Fruit fly (Drosophila melanogaster) whole organism, embryonic: ENCODE data around the gene CG13801.

Experiments
- Atf-2 ChIP-seq: fragments of 200-800 bp; sonication (Bioruptor generic); optimal IDR thresholded peaks from 2 replicates; lab custom pipeline; 2016; ENCODE audit warnings: missing biosample characterization, missing genetic modification characterization
- Bgb ChIP-seq: fragments of 200-800 bp; sonication (Bioruptor generic); IDR thresholded peaks from 2 replicates; pipeline ENCODE4 v1.3.6; 2022; ENCODE audit warnings: missing biosample characterization, missing genetic modification characterization; ENCODE audit not compliant: partially characterized antibody
- CG10147 ChIP-seq: fragments of 200-800 bp; sonication (Bioruptor generic); optimal IDR thresholded peaks from 2 replicates; lab custom pipeline; 2019; ENCODE audit warnings: missing biosample characterization, mild to moderate bottlenecking, missing genetic modification characterization, moderate library complexity
- CG10267 ChIP-seq: fragments of 200-800 bp; sonication (Bioruptor generic); optimal IDR thresholded peaks from 2 replicates; lab custom pipeline; 2018; ENCODE audit warnings: missing biosample characterization, mild to moderate bottlenecking, missing genetic modification characterization, moderate library complexity
- CG11093 ChIP-seq: fragments of 200-800 bp; sonication (Bioruptor generic); IDR thresholded peaks from 3 replicates; pipeline ENCODE4 v1.3.6; 2022; ENCODE audit warnings: missing biosample characterization, missing genetic modification characterization
- CG11456 ChIP-seq: fragments of 200-800 bp; sonication (Bioruptor generic); IDR thresholded peaks from 3 replicates; pipeline ENCODE4 v1.3.6; 2022; ENCODE audit warnings: missing biosample characterization, missing genetic modification characterization
- CG11695 ChIP-seq: fragments of 200-800 bp; sonication (Bioruptor generic); IDR thresholded peaks from 3 replicates; pipeline ENCODE4 v1.3.6; 2022; ENCODE audit warnings: missing biosample characterization, missing genetic modification characterization
- CG12659 ChIP-seq: fragments of 200-800 bp; sonication (Bioruptor generic); optimal IDR thresholded peaks from 3 replicates; lab custom pipeline; 2017; ENCODE audit warnings: mild to moderate bottlenecking, missing biosample characterization, missing genetic modification reagents, missing genetic modification characterization
- CG13775 ChIP-seq: fragments of 200-800 bp; sonication (Bioruptor generic); optimal IDR thresholded peaks from 3 replicates; lab custom pipeline; 2017; ENCODE audit warnings: missing biosample characterization, mild to moderate bottlenecking, missing genetic modification characterization
- CG14050 ChIP-seq: fragments of 200-800 bp; sonication (Bioruptor generic); IDR thresholded peaks from 3 replicates; pipeline ENCODE4 v1.3.6; 2022; ENCODE audit warnings: missing biosample characterization, missing genetic modification characterization
- CG14441 ChIP-seq: fragments of 200-800 bp; sonication (Bioruptor generic); IDR thresholded peaks from 2 replicates; pipeline ENCODE4 v1.3.6; 2022; ENCODE audit warnings: missing biosample characterization, missing genetic modification characterization
- CG15269 ChIP-seq: fragments of 200-800 bp; sonication (Bioruptor generic); optimal IDR thresholded peaks from 2 replicates; lab custom pipeline; 2018; ENCODE audit warnings: missing biosample characterization, mild to moderate bottlenecking, missing genetic modification characterization, moderate library complexity
- CG17328 ChIP-seq: fragments of 200-800 bp; sonication (Bioruptor generic); IDR thresholded peaks from 2 replicates; pipeline ENCODE4 v1.3.6; 2022; ENCODE audit warnings: missing biosample characterization, missing genetic modification characterization
- CG17829 ChIP-seq: fragments of 200-800 bp; optimal IDR thresholded peaks from 2 replicates; lab custom pipeline; 2019; ENCODE audit warnings: missing biosample characterization, mild to moderate bottlenecking, missing genetic modification characterization, moderate library complexity
- CG18262 ChIP-seq: fragments of 200-800 bp; optimal IDR thresholded peaks from 3 replicates; lab custom pipeline; 2019; ENCODE audit warnings: missing biosample characterization, mild to moderate bottlenecking, missing genetic modification characterization, moderate library complexity
- CG18764 ChIP-seq: fragments of 200-800 bp; sonication (Bioruptor generic); optimal IDR thresholded peaks from 3 replicates; lab custom pipeline; 2016; ENCODE audit warnings: missing biosample characterization, missing genetic modification characterization
- CG2116 ChIP-seq: fragments of 200-800 bp; sonication (Bioruptor generic); optimal IDR thresholded peaks from 3 replicates; lab custom pipeline; 2018; ENCODE audit warnings: missing biosample characterization, mild to moderate bottlenecking, missing genetic modification characterization
- CG2199 ChIP-seq: fragments of 200-800 bp; sonication (Bioruptor generic); IDR thresholded peaks from 3 replicates; pipeline ENCODE4 v1.3.6; 2022; ENCODE audit warnings: missing biosample characterization, missing genetic modification characterization
- CG3726 ChIP-seq: fragments of 200-800 bp; sonication (Bioruptor generic); IDR thresholded peaks from 3 replicates; pipeline ENCODE4, ENCODE4 v1.3.6; 2022; ENCODE audit warnings: missing biosample characterization, missing genetic modification characterization
- CG4730 ChIP-seq: fragments of 200-800 bp; sonication (Bioruptor generic); IDR thresholded peaks from 2 replicates; pipeline ENCODE4 v1.3.6; 2022; ENCODE audit warnings: missing biosample characterization, missing genetic modification characterization
- CG4854 ChIP-seq: fragments of 200-800 bp; sonication (Bioruptor generic); optimal IDR thresholded peaks from 2 replicates; lab custom pipeline; 2016; ENCODE audit warnings: missing biosample characterization, missing genetic modification characterization, inconsistent platforms
- CG6683 ChIP-seq: fragments of 200-800 bp; sonication (Bioruptor generic); optimal IDR thresholded peaks from 2 replicates; lab custom pipeline; 2017; ENCODE audit warnings: missing biosample characterization, mild to moderate bottlenecking, missing genetic modification characterization, missing genetic modification reagents
- CG8359 ChIP-seq: fragments of 200-800 bp; sonication (Bioruptor generic); optimal IDR thresholded peaks from 2 replicates; lab custom pipeline; 2017; ENCODE audit warnings: missing biosample characterization, mild to moderate bottlenecking, missing genetic modification characterization, borderline replicate concordance
- CG8944 ChIP-seq: fragments of 200-800 bp; sonication (Bioruptor generic); optimal IDR thresholded peaks from 3 replicates; lab custom pipeline; 2016; ENCODE audit warnings: missing biosample characterization, missing genetic modification characterization
- Dp ChIP-seq: fragments of 200-800 bp; sonication (Bioruptor generic); optimal IDR thresholded peaks from 2 replicates; lab custom pipeline; 2018; ENCODE audit warnings: missing biosample characterization, mild to moderate bottlenecking, missing genetic modification characterization, moderate library complexity
- MTF-1 ChIP-seq: fragments of 200-800 bp; sonication (Bioruptor generic); optimal IDR thresholded peaks from 2 replicates; lab custom pipeline; 2018; ENCODE audit warnings: missing biosample characterization, mild to moderate bottlenecking, missing genetic modification characterization, borderline replicate concordance
- Mrtf ChIP-seq: fragments of 200-800 bp; sonication (Bioruptor generic); IDR thresholded peaks from 3 replicates; pipeline ENCODE4 v1.3.6; 2022; ENCODE audit warnings: missing biosample characterization, missing genetic modification characterization
- NC2β ChIP-seq: fragments of 200-800 bp; sonication (Bioruptor generic); optimal IDR thresholded peaks from 2 replicates; lab custom pipeline; 2016; ENCODE audit warnings: missing biosample characterization, missing genetic modification characterization
- Neu2 ChIP-seq: fragments of 200-800 bp; sonication (Bioruptor generic); optimal IDR thresholded peaks from 3 replicates; lab custom pipeline; 2016; ENCODE audit warnings: missing biosample characterization, missing genetic modification characterization, borderline replicate concordance
- Oli ChIP-seq: fragments of 200-800 bp; sonication (Bioruptor generic); optimal IDR thresholded peaks from 2 replicates; lab custom pipeline; 2018; ENCODE audit warnings: missing biosample characterization, mild to moderate bottlenecking, missing genetic modification characterization, moderate library complexity
- Ravus ChIP-seq: fragments of 200-800 bp; sonication (Bioruptor generic); IDR thresholded peaks from 2 replicates; pipeline ENCODE4 v1.3.6; 2022; ENCODE audit warnings: missing biosample characterization, missing genetic modification characterization
- Rfx ChIP-seq: fragments of 200-800 bp; sonication (Bioruptor generic); IDR thresholded peaks from 2 replicates; pipeline ENCODE4 v1.3.6; 2022; ENCODE audit warnings: missing biosample characterization, missing genetic modification characterization
- Rx ChIP-seq: fragments of 200-800 bp; sonication (Bioruptor generic); IDR thresholded peaks from 2 replicates; pipeline ENCODE4 v1.3.6; 2022; ENCODE audit warnings: missing biosample characterization, missing genetic modification characterization
- Sry-β ChIP-seq: fragments of 200-800 bp; sonication (Bioruptor generic); optimal IDR thresholded peaks from 2 replicates; lab custom pipeline; 2018; ENCODE audit warnings: missing biosample characterization, mild to moderate bottlenecking, missing genetic modification characterization, moderate library complexity
- aop ChIP-seq: fragments of 200-800 bp; sonication (Bioruptor generic); IDR thresholded peaks from 2 replicates; pipeline ENCODE4 v1.3.6; 2022; ENCODE audit warnings: missing biosample characterization, missing genetic modification characterization
- chinmo ChIP-seq: fragments of 200-800 bp; sonication (Bioruptor generic); IDR thresholded peaks from 4 replicates; pipeline ENCODE4 v1.3.6; 2022; ENCODE audit warnings: missing biosample characterization, missing genetic modification characterization; ENCODE audit not compliant: partially characterized antibody
- corto ChIP-seq: fragments of 200-800 bp; sonication (Bioruptor generic); optimal IDR thresholded peaks from 2 replicates; lab custom pipeline; 2016; ENCODE audit warnings: missing biosample characterization, mild to moderate bottlenecking, missing genetic modification characterization, moderate library complexity
- dan ChIP-seq: fragments of 200-800 bp; sonication (Bioruptor generic); IDR thresholded peaks from 2 replicates; pipeline ENCODE4 v1.3.6; 2022; ENCODE audit warnings: missing biosample characterization, missing genetic modification characterization
- fu2 ChIP-seq: fragments of 200-800 bp; sonication (Bioruptor generic); optimal IDR thresholded peaks from 2 replicates; lab custom pipeline; 2016; ENCODE audit warnings: missing biosample characterization, missing genetic modification characterization
- lbe ChIP-seq: fragments of 200-800 bp; sonication (Bioruptor generic); optimal IDR thresholded peaks from 2 replicates; lab custom pipeline; 2016; ENCODE audit warnings: missing biosample characterization, mild to moderate bottlenecking, missing genetic modification characterization
- luna ChIP-seq: fragments of 200-800 bp; sonication (Bioruptor generic); optimal IDR thresholded peaks from 2 replicates; lab custom pipeline; 2016; ENCODE audit warnings: missing biosample characterization, missing genetic modification characterization
- pb ChIP-seq: fragments of 200-800 bp; sonication (Bioruptor generic); optimal IDR thresholded peaks from 3 replicates; lab custom pipeline; 2016; ENCODE audit warnings: missing biosample characterization, missing genetic modification characterization
- pum ChIP-seq: fragments of 200-800 bp; sonication (Bioruptor generic); optimal IDR thresholded peaks from 2 replicates; lab custom pipeline; 2016; ENCODE audit warnings: missing biosample characterization, missing genetic modification characterization
- pzg ChIP-seq: fragments of 200-800 bp; sonication (Bioruptor generic); optimal IDR thresholded peaks from 3 replicates; lab custom pipeline; 2018; ENCODE audit warnings: missing biosample characterization, mild to moderate bottlenecking, missing genetic modification characterization, moderate library complexity
- seq ChIP-seq: fragments of 200-800 bp; sonication (Bioruptor generic); IDR thresholded peaks from 2 replicates; pipeline ENCODE4 v1.3.6; 2022; ENCODE audit warnings: missing biosample characterization, missing genetic modification characterization
- shn ChIP-seq: fragments of 200-800 bp; sonication (Bioruptor generic); optimal IDR thresholded peaks from 3 replicates; lab custom pipeline; 2016; ENCODE audit warnings: missing biosample characterization, missing genetic modification characterization
- slp2 ChIP-seq: fragments of 200-800 bp; sonication (Bioruptor generic); optimal IDR thresholded peaks from 2 replicates; lab custom pipeline; 2016; ENCODE audit warnings: missing biosample characterization, missing genetic modification characterization
- so ChIP-seq: fragments of 200-800 bp; sonication (Bioruptor generic); IDR thresholded peaks from 3 replicates; pipeline ENCODE4 v1.3.6; 2022; ENCODE audit warnings: missing biosample characterization, missing genetic modification characterization
- yki ChIP-seq: fragments of >200 bp; optimal IDR thresholded peaks from 3 replicates; lab custom pipeline; 2018
- z ChIP-seq: fragments of 200-800 bp; sonication (Bioruptor generic); IDR thresholded peaks from 3 replicates; pipeline ENCODE4 v1.3.6; 2022; ENCODE audit warnings: missing biosample characterization, missing genetic modification characterization
- zfh2 ChIP-seq: fragments of 200-800 bp; sonication (Bioruptor generic); optimal IDR thresholded peaks from 2 replicates; lab custom pipeline; 2016; ENCODE audit warnings: missing biosample characterization, missing genetic modification characterization

Gene CG13801

DNA sequence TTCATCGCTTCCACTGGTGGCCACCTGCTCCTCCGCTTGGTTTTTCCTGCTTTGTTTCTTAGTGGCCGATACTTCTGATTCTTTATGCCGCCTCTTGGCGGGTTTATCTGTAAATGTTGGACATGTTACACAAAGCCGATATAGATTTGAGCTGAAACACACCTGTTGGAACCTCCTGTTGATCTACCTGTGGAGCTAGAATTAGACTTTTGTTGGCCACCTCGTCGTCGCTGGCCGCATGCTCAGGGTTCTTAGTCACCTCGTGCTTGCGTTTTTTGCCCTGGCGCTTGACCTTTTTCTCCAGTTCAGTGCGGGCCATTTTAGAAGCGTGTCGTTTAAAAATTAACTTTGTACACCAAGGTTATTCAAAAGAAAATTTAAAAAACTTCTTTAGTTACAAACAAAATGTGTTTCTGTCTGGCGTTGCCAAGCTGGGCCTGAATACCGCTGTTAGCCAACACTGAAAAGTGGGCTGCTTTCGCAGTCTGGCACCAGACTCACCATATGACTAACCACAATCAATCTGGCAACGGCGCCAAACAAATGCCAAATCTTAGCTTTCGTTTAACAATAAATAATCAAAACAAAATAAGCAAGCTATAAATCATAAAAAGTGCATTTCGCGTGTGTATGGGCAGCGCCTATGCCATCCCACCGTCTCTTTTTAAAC, 16.9 kb downstream of the CG13801 start, which contains the start of the genes CG15877 and Svil (continued):
- peak; percentile 58 for TF ChIP-seq Dp
- TF ChIP-seq CG17829 (tag; lab: Kevin White, UChicago): peak; percentile 2
- TF ChIP-seq Rfx: peak; percentile 63
- TF ChIP-seq CG2116 (GFP tag; lab: Kevin White, UChicago): peak; percentile 43
- TF ChIP-seq CG8359 (GFP tag; lab: Kevin White, UChicago): no peak
- 0 out of 3 replicates have a peak, but pooled peaks have one; percentile 52 for TF ChIP-seq CG2199 (GFP tag; lab: Robert Waterston, UW)
- TF ChIP-seq Rx: no peak
- TF ChIP-seq CG17328 (GFP tag; lab: Robert Waterston, UW): no peak
- no peak for TF ChIP-seq z (GFP tag; lab: Robert Waterston, UW)
- TF ChIP-seq fu2 (GFP tag; lab: Kevin White, UChicago): no peak
- TF ChIP-seq Atf-2 (GFP tag; lab: Kevin White, UChicago): no peak
- TF ChIP-seq CG3726 (GFP tag; lab: Robert Waterston, UW): no peak
- TF ChIP-seq dan: no peak
- no peak for TF ChIP-seq seq
- TF ChIP-seq so: 0 out of 3 replicates have a peak, but pooled peaks have one; percentile 25
- no peak for TF ChIP-seq aop
- TF ChIP-seq CG6683 (GFP tag; lab: Kevin White, UChicago): no peak
- no peak for TF ChIP-seq CG14441
- TF ChIP-seq Ravus (GFP tag; lab: Robert Waterston, UW): no peak
- TF ChIP-seq CG12659 (GFP tag; lab: Kevin White, UChicago): peak; percentile 36
- TF ChIP-seq pum: no peak
- peak; percentile 17; the same call in 1 of the 3 replicates for TF ChIP-seq CG11695 (GFP tag; lab: Robert Waterston, UW)
- TF ChIP-seq CG11093 (GFP tag; lab: Robert Waterston, UW): no peak
- TF ChIP-seq CG10147 (GFP tag; lab: Kevin White, UChicago): no peak
- TF ChIP-seq CG13775 (GFP tag; lab: Kevin White, UChicago): no peak
- no peak for TF ChIP-seq shn
- TF ChIP-seq CG15269 (tag; lab: Kevin White, UChicago): no peak
- peak; percentile 92 for TF ChIP-seq CG10267 (tag; lab: Kevin White, UChicago)
- TF ChIP-seq yki (lab: Kevin White, UChicago): no peak
- TF ChIP-seq chinmo: no peak
- TF ChIP-seq Sry-β (GFP tag; lab: Kevin White, UChicago): peak; percentile 53
- TF ChIP-seq luna: peak; percentile 29
- no peak for TF ChIP-seq corto (GFP tag; lab: Kevin White, UChicago)
- no peak for TF ChIP-seq Oli (tag; lab: Kevin White, UChicago)
- no peak for TF ChIP-seq CG18262 (tag; lab: Kevin White, UChicago)
- peak; percentile 39 for TF ChIP-seq zfh2
- no peak for TF ChIP-seq CG4730 (GFP tag; lab: Robert Waterston, UW)
- TF ChIP-seq lbe (GFP tag; lab: Kevin White, UChicago): no peak
- TF ChIP-seq CG14050 (GFP tag; lab: Robert Waterston, UW): no peak
- TF ChIP-seq Bgb (GFP tag; lab: Robert Waterston, UW): peak; percentile 50
- TF ChIP-seq Mrtf (GFP tag; lab: Robert Waterston, UW): no peak
- TF ChIP-seq pb (GFP tag; lab: Kevin White, UChicago): no peak
- TF ChIP-seq pzg (GFP tag; lab: Kevin White, UChicago): peak; percentile 72
- no peak for TF ChIP-seq NC2β (GFP tag; lab: Kevin White, UChicago)
- TF ChIP-seq MTF-1: no peak
- 0 out of 3 replicates have a peak, but pooled peaks have one; percentile 50 for TF ChIP-seq CG11456 (GFP tag; lab: Robert Waterston, UW)
- TF ChIP-seq Neu2 (GFP tag; lab: Kevin White, UChicago): no peak
- no peak for TF ChIP-seq slp2 (GFP tag; lab: Kevin White, UChicago)
- TF ChIP-seq CG4854: no peak
- no peak for TF ChIP-seq CG18764 (GFP tag; lab: Kevin White, UChicago)
- TF ChIP-seq CG8944 (GFP tag; lab: Kevin White, UChicago): no peak
